Worm (Caenorhabditis elegans) whole organism, L4 larva: Measurements from ENCODE around the gene H03G16.6.

Source experiments
- R02D3.7 ChIP-seq: fragments of 150-350 bp; sonication (generic microtip); optimal IDR thresholded peaks from 3 replicates; lab custom pipeline; 2014; ENCODE audit warnings: missing biosample characterization, missing genetic modification characterization
- T20F7.1 ChIP-seq: fragments of 200-800 bp; sonication (Bioruptor generic); optimal IDR thresholded peaks from 2 replicates; lab custom pipeline; 2018; ENCODE audit warnings: mild to moderate bottlenecking, missing genetic modification characterization, missing compliant biosample characterization
- Y48G9A.11 ChIP-seq: fragments of 200-800 bp; sonication (Bioruptor generic); IDR thresholded peaks from 2 replicates; pipeline ENCODE4 v1.3.6; 2022; ENCODE audit warnings: missing genetic modification reagents, missing genetic modification characterization, missing compliant biosample characterization
- ZK337.2 ChIP-seq: fragments of 200-800 bp; sonication (Bioruptor generic); IDR thresholded peaks from 2 replicates; pipeline ENCODE4 v1.3.6; 2022; ENCODE audit warnings: missing genetic modification reagents, missing genetic modification characterization, missing compliant biosample characterization
- ZK546.5 ChIP-seq, 2 experiments: sonication (generic microtip); optimal IDR thresholded peaks; 2 replicates each; lab custom pipeline; 2017; ENCODE audit warnings: missing biosample characterization in 2 of 2, missing genetic modification characterization in 2 of 2
- aha-1 ChIP-seq: fragments of 150-350 bp; peaks from one replicate; lab custom pipeline; 2014; ENCODE audit warnings: missing biosample characterization, missing genetic modification characterization
- arid-1 ChIP-seq: fragments of 200-800 bp; sonication (Bioruptor generic); conservative IDR thresholded peaks from 2 replicates; pipeline ENCODE4 v1.3.6; 2022; ENCODE audit warnings: missing genetic modification reagents, missing genetic modification characterization, missing compliant biosample characterization
- ceh-20 ChIP-seq: fragments of 200-800 bp; sonication (Bioruptor generic); IDR thresholded peaks from 2 replicates; pipeline ENCODE4 v1.3.6; 2022; ENCODE audit warnings: missing genetic modification reagents, missing genetic modification characterization, missing compliant biosample characterization
- ceh-82 ChIP-seq: sonication (generic microtip); optimal IDR thresholded peaks from 2 replicates; lab custom pipeline; 2017; ENCODE audit warnings: missing biosample characterization, missing genetic modification characterization
- daf-16 ChIP-seq, 3 experiments: sonication (generic microtip); optimal IDR thresholded peaks; 2 replicates each; lab custom pipeline; 2016 to 2017; ENCODE audit warnings: missing genetic modification characterization in 3 of 3, missing genetic modification reagents in 3 of 3, mild to moderate bottlenecking in 2 of 3, missing compliant biosample characterization in 2 of 3, missing biosample characterization in 1 of 3, moderate library complexity in 1 of 3
- dmd-6 ChIP-seq: fragments of 200-800 bp; sonication (Bioruptor generic); IDR thresholded peaks from 2 replicates; pipeline ENCODE4 v1.3.6; 2022; ENCODE audit warnings: missing genetic modification reagents, missing genetic modification characterization, missing compliant biosample characterization
- dmd-8 ChIP-seq: fragments of 200-800 bp; sonication (Bioruptor generic); IDR thresholded peaks from 2 replicates; pipeline ENCODE4 v1.3.6; 2022; ENCODE audit warnings: missing genetic modification characterization, missing compliant biosample characterization
- dmd-9 ChIP-seq: fragments of 200-800 bp; sonication (Bioruptor generic); IDR thresholded peaks from 2 replicates; pipeline ENCODE4 v1.3.6; 2022; ENCODE audit warnings: missing genetic modification reagents, missing genetic modification characterization, missing compliant biosample characterization
- duxl-1 ChIP-seq: sonication (generic microtip); optimal IDR thresholded peaks from 2 replicates; lab custom pipeline; 2016; ENCODE audit warnings: mild to moderate bottlenecking, missing genetic modification characterization, moderate library complexity, missing compliant biosample characterization; ENCODE audit not compliant: poor library complexity
- dve-1 ChIP-seq: sonication (generic microtip); optimal IDR thresholded peaks from 2 replicates; lab custom pipeline; 2017; ENCODE audit warnings: antibody characterized with exemption, mild to moderate bottlenecking, missing genetic modification characterization, missing compliant biosample characterization; ENCODE audit not compliant: insufficient read depth
- egl-27 ChIP-seq: sonication (generic microtip); optimal IDR thresholded peaks from 3 replicates; lab custom pipeline; 2017; ENCODE audit warnings: missing biosample characterization, missing genetic modification reagents, missing genetic modification characterization
- fos-1 ChIP-seq: fragments of 150-350 bp; optimal IDR thresholded peaks from 2 replicates; lab custom pipeline; 2014; ENCODE audit warnings: missing biosample characterization, missing genetic modification characterization
- hif-1 ChIP-seq, 2 experiments: sonication (generic microtip); optimal IDR thresholded peaks; 2 replicates each; lab custom pipeline; 2016 to 2017; ENCODE audit warnings: missing compliant biosample characterization in 2 of 2, missing genetic modification characterization in 2 of 2, missing genetic modification reagents in 2 of 2, missing genotype in 2 of 2, mild to moderate bottlenecking in 1 of 2
- hlh-11 ChIP-seq: fragments of 200-800 bp; sonication (Bioruptor generic); optimal IDR thresholded peaks from 2 replicates; lab custom pipeline; 2018; ENCODE audit warnings: mild to moderate bottlenecking, missing genetic modification characterization, missing compliant biosample characterization
- hlh-30 ChIP-seq: sonication (generic microtip); optimal IDR thresholded peaks from 2 replicates; lab custom pipeline; 2017; ENCODE audit warnings: antibody characterized with exemption, mild to moderate bottlenecking, missing genetic modification characterization, missing compliant biosample characterization; ENCODE audit not compliant: insufficient read depth
- lim-7 ChIP-seq: fragments of 200-800 bp; sonication (Bioruptor generic); IDR thresholded peaks from 2 replicates; pipeline ENCODE4 v1.3.6; 2022; ENCODE audit warnings: missing genetic modification characterization, missing compliant biosample characterization
- lin-1 ChIP-seq: fragments of 200-800 bp; sonication (Bioruptor generic); IDR thresholded peaks from 2 replicates; pipeline ENCODE4 v1.3.6; 2022; ENCODE audit warnings: missing genetic modification reagents, missing genetic modification characterization, missing compliant biosample characterization
- lin-29 ChIP-seq: fragments of 200-800 bp; sonication (Bioruptor generic); IDR thresholded peaks from 2 replicates; pipeline ENCODE4 v1.3.6; 2022; ENCODE audit warnings: missing genetic modification reagents, missing genetic modification characterization, missing compliant biosample characterization
- mxl-2 ChIP-seq: fragments of 200-800 bp; sonication (Bioruptor generic); conservative IDR thresholded peaks from 2 replicates; pipeline ENCODE4 v1.3.6; 2022; ENCODE audit warnings: missing genetic modification reagents, missing genetic modification characterization, missing compliant biosample characterization
- nhr-25 ChIP-seq: sonication (generic microtip); optimal IDR thresholded peaks from 2 replicates; lab custom pipeline; 2017; ENCODE audit warnings: missing genetic modification characterization, mild to moderate bottlenecking, missing compliant biosample characterization, antibody characterized with exemption, moderate library complexity, borderline replicate concordance; ENCODE audit not compliant: insufficient read depth
- nhr-28 ChIP-seq: fragments of 150-350 bp; optimal IDR thresholded peaks from 2 replicates; lab custom pipeline; 2014; ENCODE audit warnings: missing biosample characterization, missing genetic modification characterization
- nhr-41 ChIP-seq: fragments of 200-800 bp; sonication (Bioruptor generic); IDR thresholded peaks from 2 replicates; pipeline ENCODE4 v1.3.6; 2022; ENCODE audit warnings: missing genetic modification reagents, missing genetic modification characterization, missing compliant biosample characterization
- nhr-6 ChIP-seq: fragments of 150-350 bp; optimal IDR thresholded peaks from 2 replicates; lab custom pipeline; 2014; ENCODE audit warnings: missing biosample characterization, missing genetic modification characterization
- nhr-76 ChIP-seq: fragments of 150-350 bp; optimal IDR thresholded peaks from 2 replicates; lab custom pipeline; 2014; ENCODE audit warnings: missing biosample characterization, missing genetic modification characterization
- nhr-77 ChIP-seq: fragments of 150-350 bp; optimal IDR thresholded peaks from 2 replicates; lab custom pipeline; 2014; ENCODE audit warnings: missing biosample characterization, missing genetic modification characterization
- pqm-1 ChIP-seq: sonication (generic microtip); optimal IDR thresholded peaks from 2 replicates; lab custom pipeline; 2017; ENCODE audit warnings: missing biosample characterization, missing genetic modification characterization
- rbr-2 ChIP-seq: sonication (generic microtip); optimal IDR thresholded peaks from 2 replicates; lab custom pipeline; 2016; ENCODE audit warnings: missing genotype, missing genetic modification characterization, missing compliant biosample characterization
- sdz-12 ChIP-seq: fragments of 200-800 bp; sonication (Bioruptor generic); optimal IDR thresholded peaks from 2 replicates; lab custom pipeline; 2018; ENCODE audit warnings: mild to moderate bottlenecking, missing genetic modification characterization, missing compliant biosample characterization
- snpc-4 ChIP-seq: fragments of 150-350 bp; optimal IDR thresholded peaks from 2 replicates; lab custom pipeline; 2014; ENCODE audit warnings: missing biosample characterization, missing genetic modification characterization
- unc-130 ChIP-seq: sonication (generic microtip); optimal IDR thresholded peaks from 2 replicates; lab custom pipeline; 2016; ENCODE audit warnings: missing genetic modification reagents, missing genetic modification characterization, missing compliant biosample characterization
- unc-62 ChIP-seq, 3 experiments: fragments of 150-350 bp in 1 of 3; sonication (generic microtip); optimal IDR thresholded peaks in 2 of 3; peaks in 1 of 3; 1 replicate in 1 of 3; 2 replicates in 2 of 3; lab custom pipeline; 2014 to 2017; ENCODE audit warnings: missing biosample characterization in 3 of 3, missing genetic modification characterization in 3 of 3, missing genetic modification reagents in 3 of 3, missing genotype in 1 of 3
- zfp-2 ChIP-seq: sonication (generic microtip); optimal IDR thresholded peaks from 2 replicates; lab custom pipeline; 2016; ENCODE audit warnings: mild to moderate bottlenecking, missing genetic modification characterization, missing compliant biosample characterization

The H03G16.6 gene

DNA sequence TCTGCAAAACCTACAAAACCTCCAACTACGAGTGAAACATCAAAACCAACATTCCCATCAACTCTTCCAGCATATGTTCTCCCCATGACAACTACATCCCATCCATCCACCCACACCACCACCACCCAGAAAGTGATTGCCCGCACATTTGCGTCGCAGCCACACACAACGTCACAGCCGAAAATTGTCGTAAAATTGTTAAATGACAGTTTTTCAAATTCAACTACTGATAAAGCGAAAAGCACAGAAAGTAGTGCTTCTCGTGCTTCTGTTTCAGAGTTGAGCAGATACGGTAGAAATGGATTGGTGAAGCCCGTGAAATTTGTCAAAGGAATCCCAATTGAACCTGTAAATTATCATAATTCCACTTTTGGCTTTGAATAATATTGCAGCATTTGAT, 35.3 kb downstream of the H03G16.6 start (continued):
- TF ChIP-seq ceh-20 (GFP tag; lab: Robert Waterston, UW) (no peak), ZK337.2 (no peak), dmd-9 (GFP tag; lab: Robert Waterston, UW) (no peak), nhr-25 (no peak), nhr-41 (no peak), dmd-8 (no peak), sdz-12 (GFP tag; lab: Kevin White, UChicago) (no peak), nhr-6 (tag; lab: Kevin White, UChicago) (no peak), lin-29 (GFP tag; lab: Robert Waterston, UW) (no peak), hif-1 (tag; optimal IDR thresholded peaks at IDR 0.05; lab: Kevin White, UChicago) (no peak), arid-1 (GFP tag; lab: Robert Waterston, UW) (no peak), pqm-1 (tag; lab: Kevin White, UChicago) (peak; percentile 19), zfp-2 (tag; lab: Kevin White, UChicago) (no peak), R02D3.7 (tag; lab: Kevin White, UChicago) (no peak), ceh-82 (tag; lab: Kevin White, UChicago) (no peak), egl-27 (tag; lab: Kevin White, UChicago) (no peak), mxl-2 (GFP tag; lab: Robert Waterston, UW) (no peak), unc-130 (GFP tag; lab: Kevin White, UChicago) (no peak), nhr-76 (tag; lab: Kevin White, UChicago) (no peak)

DNA sequence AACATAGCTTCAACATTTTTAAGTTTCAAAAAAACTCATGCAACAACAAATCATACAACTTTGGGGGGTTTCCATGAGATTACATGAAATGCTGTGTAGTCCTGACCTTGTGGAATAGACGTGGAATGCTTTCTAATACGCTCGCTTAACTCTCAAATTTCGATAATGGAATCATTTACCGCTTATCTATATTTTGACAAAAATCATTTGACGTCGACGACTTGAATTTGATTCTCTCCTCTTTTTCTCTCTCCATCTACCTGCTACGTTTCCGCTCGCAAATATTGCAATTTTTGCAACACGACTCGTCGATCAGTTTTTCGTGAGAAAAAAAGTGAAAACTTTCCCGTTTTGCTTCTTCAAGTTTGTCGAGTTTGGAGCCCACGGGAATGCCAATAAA, 36.6 kb downstream of the H03G16.6 start, which contains the start of gene flr-4:
flr-4 (plus strand) TSS at position 275 of the 400 bp plus-strand sequence.
- TF ChIP-seq hlh-30 (tag; lab: Kevin White, UChicago) (peak; percentile 20), hif-1 (tag; optimal IDR thresholded peaks at IDR 0.05; lab: Kevin White, UChicago) (no peak), dmd-6 (GFP tag; lab: Robert Waterston, UW) (peak; percentile 81), daf-16 (GFP tag; optimal IDR thresholded peaks at IDR 0.05; lab: Kevin White, UChicago) (no peak), daf-16 (tag; optimal IDR thresholded peaks at IDR 0.05; lab: Kevin White, UChicago) (peak; percentile 33), ZK546.5 (tag; optimal IDR thresholded peaks at IDR 0.05; lab: Kevin White, UChicago) (no peak), nhr-41 (no peak), T20F7.1 (no peak), rbr-2 (no peak), fos-1 (tag; lab: Kevin White, UChicago) (no peak), pqm-1 (tag; lab: Kevin White, UChicago) (peak; percentile 62), dve-1 (tag; lab: Kevin White, UChicago) (peak; percentile 28), nhr-28 (tag; lab: Kevin White, UChicago) (peak; percentile 54), nhr-77 (peak; percentile 17), aha-1 (tag; lab: Kevin White, UChicago) (no peak), hlh-11 (tag; lab: Kevin White, UChicago) (peak; percentile 16), Y48G9A.11 (GFP tag; lab: Robert Waterston, UW) (no peak)
- TF ChIP-seq, all 104 proteins: peak for 8

DNA sequence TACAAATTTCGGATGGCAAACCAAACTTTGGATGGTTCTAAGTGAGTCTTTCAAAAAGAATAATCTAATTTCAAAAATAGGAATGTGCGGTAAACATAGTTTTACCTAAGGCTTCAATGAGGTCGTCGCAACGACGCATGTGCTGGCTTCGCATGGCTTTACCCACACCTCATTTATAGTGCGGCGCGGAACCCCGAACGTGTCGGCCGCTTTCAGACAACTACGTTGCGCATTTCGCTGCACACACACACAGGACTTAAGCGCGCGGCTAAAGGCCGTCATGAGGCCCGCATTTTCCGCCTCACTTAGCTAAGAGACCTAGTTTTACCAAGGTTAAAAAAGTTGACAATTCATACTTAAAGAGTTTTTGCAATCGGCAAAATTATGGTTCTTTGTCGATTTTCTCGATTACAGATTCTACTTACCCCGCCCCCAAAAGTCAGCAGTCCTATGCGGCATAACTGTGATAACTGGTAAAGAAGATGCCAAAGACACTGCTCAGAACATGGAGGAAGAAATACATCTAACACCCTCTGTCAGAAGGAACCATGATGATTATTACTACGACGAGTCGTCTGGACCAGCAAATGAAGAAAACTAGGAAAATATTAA, 40.4 kb downstream of the H03G16.6 start:
- TF ChIP-seq lim-7 (GFP tag; lab: Robert Waterston, UW) (no peak), lin-1 (GFP tag; lab: Robert Waterston, UW) (no peak), snpc-4 (peak; percentile 5), unc-62 (GFP tag; optimal IDR thresholded peaks at IDR 0.05 in 1 of 2; lab: Kevin White, UChicago) (peak in 1 of 2 experiments; percentile 74), unc-62 (tag; optimal IDR thresholded peaks at IDR 0.05; lab: Kevin White, UChicago) (no peak), aha-1 (tag; lab: Kevin White, UChicago) (peak; percentile 67), duxl-1 (no peak)
